Worm (Caenorhabditis elegans) whole organism, L1 larva: Measurements from ENCODE around the gene nlp-24.

Experiments
- ama-1 ChIP-seq: fragments of 150-350 bp; optimal IDR thresholded peaks from 2 replicates; lab custom pipeline; 2014
- efl-1 ChIP-seq, 4 experiments: fragments of 150-350 bp; optimal IDR thresholded peaks in 3 of 4; peaks in 1 of 4; 1 replicate in 1 of 4; 2 replicates in 3 of 4; lab custom pipeline; 2014; ENCODE audit warnings: missing biosample characterization in 2 of 4, missing genetic modification characterization in 2 of 4, missing genetic modification reagents in 2 of 4
- fos-1 ChIP-seq: fragments of 150-350 bp; optimal IDR thresholded peaks from 2 replicates; lab custom pipeline; 2014; ENCODE audit warnings: missing biosample characterization, missing genetic modification characterization
- grh-1 ChIP-seq: fragments of 200-800 bp; sonication (Bioruptor generic); IDR thresholded peaks from 2 replicates; pipeline ENCODE4 v1.3.6; 2022; ENCODE audit warnings: missing genetic modification reagents, missing genetic modification characterization, missing compliant biosample characterization
- jun-1 ChIP-seq: fragments of 150-350 bp; optimal IDR thresholded peaks from 2 replicates; lab custom pipeline; 2014; ENCODE audit warnings: missing biosample characterization, missing genetic modification reagents, missing genetic modification characterization
- mep-1 ChIP-seq: fragments of 150-350 bp; optimal IDR thresholded peaks from 2 replicates; lab custom pipeline; 2014; ENCODE audit warnings: missing biosample characterization, missing genetic modification characterization
- nhr-12 ChIP-seq: sonication (generic microtip); optimal IDR thresholded peaks from 2 replicates; lab custom pipeline; 2017; ENCODE audit warnings: missing biosample characterization, missing genetic modification characterization
- nhr-19 ChIP-seq: fragments of 200-800 bp; sonication (Bioruptor generic); conservative IDR thresholded peaks from 2 replicates; pipeline ENCODE4 v1.3.6; 2022; ENCODE audit warnings: missing genetic modification characterization, missing compliant biosample characterization
- skn-1 ChIP-seq: fragments of 150-350 bp; optimal IDR thresholded peaks from 2 replicates; lab custom pipeline; 2014; ENCODE audit warnings: missing biosample characterization, missing genetic modification characterization
- snpc-4 ChIP-seq: fragments of 150-350 bp; optimal IDR thresholded peaks from 2 replicates; lab custom pipeline; 2014; ENCODE audit warnings: missing biosample characterization, missing genetic modification characterization
- vab-15 ChIP-seq: sonication (generic microtip); optimal IDR thresholded peaks from 2 replicates; lab custom pipeline; 2017; ENCODE audit warnings: missing genotype, mild to moderate bottlenecking, missing genetic modification characterization, missing compliant biosample characterization

ce11 chrV:11627837-11628236 lies 11.7 kb downstream of the nlp-24 start:
- TF ChIP-seq efl-1 (optimal IDR thresholded peaks at IDR 0.05; lab: Kevin White, UChicago) (no peak), efl-1 (GFP tag; optimal IDR thresholded peaks at IDR 0.05 in 1 of 2; lab: Kevin White, UChicago) (no peak), nhr-19 (no peak), ama-1 (lab: Kevin White, UChicago) (no peak), jun-1 (tag; lab: Kevin White, UChicago) (no peak), skn-1 (no peak), vab-15 (no peak), fos-1 (tag; lab: Kevin White, UChicago) (no peak), grh-1 (GFP tag; lab: Robert Waterston, UW) (no peak), snpc-4 (tag; lab: Kevin White, UChicago) (no peak), nhr-12 (tag; lab: Kevin White, UChicago) (no peak), mep-1 (tag; lab: Kevin White, UChicago) (no peak)
